Worm (Caenorhabditis elegans) whole organism, early embryonic: ENCODE measurements around the gene C16C8.9.

Experiments used
- B0310.2 ChIP-seq: sonication (generic microtip); optimal IDR thresholded peaks from 2 replicates; lab custom pipeline; 2016; ENCODE audit warnings: mild to moderate bottlenecking, missing genetic modification characterization, missing compliant biosample characterization
- F13C5.2 ChIP-seq: sonication (generic microtip); optimal IDR thresholded peaks from 2 replicates; lab custom pipeline; 2017; ENCODE audit warnings: mild to moderate bottlenecking, missing genetic modification characterization, inconsistent platforms, missing compliant biosample characterization
- aly-1 ChIP-seq: sonication (generic microtip); optimal IDR thresholded peaks from 2 replicates; lab custom pipeline; 2016; ENCODE audit warnings: missing genetic modification characterization, missing compliant biosample characterization
- ama-1 ChIP-seq: fragments of 150-350 bp; optimal IDR thresholded peaks from 2 replicates; lab custom pipeline; 2014
- ceh-13 ChIP-seq: fragments of 200-800 bp; sonication (Bioruptor generic); optimal IDR thresholded peaks from 2 replicates; lab custom pipeline; 2018; ENCODE audit warnings: mild to moderate bottlenecking, missing genetic modification characterization, missing compliant biosample characterization
- ceh-36 ChIP-seq: sonication (generic microtip); optimal IDR thresholded peaks from 2 replicates; lab custom pipeline; 2016; ENCODE audit warnings: missing genetic modification characterization, inconsistent platforms, missing compliant biosample characterization
- ets-7 ChIP-seq: sonication (generic microtip); optimal IDR thresholded peaks from 2 replicates; lab custom pipeline; 2016; ENCODE audit warnings: missing genotype, missing genetic modification characterization, missing compliant biosample characterization
- flt-1 ChIP-seq: fragments of 200-800 bp; sonication (Bioruptor generic); IDR thresholded peaks from 2 replicates; pipeline ENCODE4 v1.3.6; 2022; ENCODE audit warnings: missing genetic modification characterization, missing compliant biosample characterization
- hmbx-1 ChIP-seq: sonication (generic microtip); optimal IDR thresholded peaks from 2 replicates; lab custom pipeline; 2016; ENCODE audit warnings: mild to moderate bottlenecking, missing genetic modification characterization, missing compliant biosample characterization
- hmg-4 ChIP-seq: fragments of 200-800 bp; sonication (Bioruptor generic); optimal IDR thresholded peaks from 2 replicates; lab custom pipeline; 2018; ENCODE audit warnings: mild to moderate bottlenecking, missing genetic modification characterization, missing compliant biosample characterization
- hnd-1 ChIP-seq: sonication (generic microtip); optimal IDR thresholded peaks from 2 replicates; lab custom pipeline; 2016; ENCODE audit warnings: missing genetic modification characterization, missing compliant biosample characterization
- pes-1 ChIP-seq: fragments of 200-800 bp; sonication (Bioruptor generic); IDR thresholded peaks from 2 replicates; pipeline ENCODE4 v1.3.6; 2022; ENCODE audit warnings: missing genetic modification reagents, missing genetic modification characterization, missing compliant biosample characterization
- scrt-1 ChIP-seq: fragments of 200-800 bp; sonication (Bioruptor generic); IDR thresholded peaks from 2 replicates; pipeline ENCODE4 v1.3.6; 2022; ENCODE audit warnings: missing genetic modification characterization, missing compliant biosample characterization
- sea-1 ChIP-seq: fragments of 200-800 bp; sonication (Bioruptor generic); conservative IDR thresholded peaks from 2 replicates; pipeline ENCODE4 v1.3.6; 2022; ENCODE audit warnings: missing genetic modification characterization, missing compliant biosample characterization
- tbx-11 ChIP-seq: fragments of 200-800 bp; sonication (Bioruptor generic); IDR thresholded peaks from 2 replicates; pipeline ENCODE4 v1.3.6; 2022; ENCODE audit warnings: missing genetic modification characterization, missing compliant biosample characterization
- tbx-37 ChIP-seq: fragments of 200-800 bp; sonication (Bioruptor generic); conservative IDR thresholded peaks from 2 replicates; pipeline ENCODE4 v1.3.6; 2022; ENCODE audit warnings: missing genetic modification reagents, missing genetic modification characterization, missing compliant biosample characterization
- tra-4 ChIP-seq: sonication (generic microtip); optimal IDR thresholded peaks from 2 replicates; lab custom pipeline; 2017; ENCODE audit warnings: missing genetic modification characterization, missing compliant biosample characterization

C16C8.9 gene

DNA sequence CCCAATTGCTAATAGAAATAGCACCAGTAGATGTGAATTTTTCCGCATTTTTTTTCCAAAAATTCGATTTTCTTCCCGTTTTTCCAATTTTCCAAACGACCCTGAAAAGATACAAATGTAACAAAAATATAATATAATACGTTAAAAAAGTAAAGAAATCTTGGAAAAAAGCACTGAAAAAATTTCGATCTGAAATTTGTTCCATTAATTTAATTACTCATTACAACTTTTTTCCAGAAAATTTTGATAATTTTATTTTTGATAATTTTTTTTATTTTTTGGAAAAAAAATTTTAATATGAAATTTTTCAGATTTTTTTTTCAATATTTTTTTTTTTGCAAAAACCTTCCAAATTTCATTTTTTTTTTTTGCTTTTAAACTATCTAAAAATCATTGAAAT, 26.6 kb downstream of the C16C8.9 start, which contains the start of gene skpo-2:
skpo-2 (minus strand) TSS at position 101 of the 400 bp plus-strand sequence.
- TF ChIP-seq hmbx-1 (tag; lab: Kevin White, UChicago) (no peak), pes-1 (GFP tag; lab: Robert Waterston, UW) (no peak), B0310.2 (tag; lab: Kevin White, UChicago) (no peak), ceh-13 (GFP tag; lab: Kevin White, UChicago) (no peak), tbx-37 (GFP tag; lab: Robert Waterston, UW) (no peak), F13C5.2 (tag; lab: Kevin White, UChicago) (no peak), ama-1 (lab: Kevin White, UChicago) (no peak), hmg-4 (GFP tag; lab: Kevin White, UChicago) (no peak), tbx-11 (no peak), ceh-36 (no peak)

DNA sequence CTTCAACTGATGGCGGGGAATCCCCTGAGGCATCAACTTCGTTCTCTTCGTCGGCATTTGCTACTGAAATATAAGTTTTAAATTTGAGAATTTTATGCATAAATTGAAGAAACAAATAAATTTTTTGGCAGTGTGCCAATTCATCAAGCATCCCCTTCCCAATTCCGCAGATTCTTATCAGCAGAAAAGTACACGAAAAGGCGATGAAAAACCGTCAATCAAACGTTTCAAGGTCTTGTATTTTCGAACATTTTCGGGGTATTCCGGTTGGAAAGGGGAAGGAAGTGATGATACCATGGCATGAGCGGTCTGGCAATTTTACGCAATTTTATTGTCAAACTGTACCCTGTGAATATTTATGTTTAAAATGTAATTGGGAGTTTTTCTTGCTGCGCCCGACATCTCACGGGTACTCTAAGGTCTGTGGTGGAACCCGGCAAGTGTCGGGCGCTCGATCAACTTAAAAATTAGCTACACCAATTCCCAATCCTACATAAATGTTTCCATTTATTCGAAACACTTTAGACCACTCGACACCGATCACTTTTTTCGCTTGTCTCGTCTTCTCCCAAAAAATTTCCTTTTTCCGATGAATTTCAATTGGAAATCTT, 28.0 kb downstream of the C16C8.9 start:
- TF ChIP-seq sea-1 (GFP tag; lab: Robert Waterston, UW): no peak

DNA sequence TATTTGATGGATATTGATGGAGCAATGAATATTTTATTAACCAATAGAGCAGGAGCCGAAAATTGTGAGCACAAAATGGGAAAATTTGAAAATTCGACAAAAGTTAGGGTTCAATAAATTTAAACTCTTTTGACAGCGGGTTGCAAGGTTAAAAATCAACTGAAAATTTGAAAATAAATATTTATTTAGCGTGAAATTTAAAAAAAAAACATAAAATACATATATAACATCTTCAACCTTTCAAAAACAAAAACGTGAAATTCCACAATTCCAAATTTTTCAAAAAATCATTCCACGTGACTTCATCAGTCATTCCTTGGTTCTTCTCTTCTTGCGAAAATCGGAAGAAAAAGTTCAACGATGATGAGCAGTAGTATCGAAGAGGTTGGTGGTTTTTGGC, 33.6 kb downstream of the C16C8.9 start, which contains the start of gene C16C8.18:
C16C8.18 (plus strand) TSS at position 301 of the 400 bp plus-strand sequence.
- no peak for TF ChIP-seq sea-1 (GFP tag; lab: Robert Waterston, UW)
- TF ChIP-seq hmg-4 (GFP tag; lab: Kevin White, UChicago): no peak
- TF ChIP-seq tra-4 (tag; lab: Kevin White, UChicago): no peak
- no peak for TF ChIP-seq scrt-1 (GFP tag; lab: Robert Waterston, UW)
- no peak for TF ChIP-seq hnd-1
- no peak for TF ChIP-seq tbx-11
- no peak for TF ChIP-seq ceh-13 (GFP tag; lab: Kevin White, UChicago)
- no peak for TF ChIP-seq ceh-36
- TF ChIP-seq flt-1: no peak
- no peak for TF ChIP-seq B0310.2 (tag; lab: Kevin White, UChicago)
- no peak for TF ChIP-seq ets-7
- TF ChIP-seq ama-1 (lab: Kevin White, UChicago): no peak
- TF ChIP-seq F13C5.2 (tag; lab: Kevin White, UChicago): no peak
- no peak for TF ChIP-seq pes-1 (GFP tag; lab: Robert Waterston, UW)
- no peak for TF ChIP-seq aly-1 (tag; lab: Kevin White, UChicago)
- no peak for TF ChIP-seq hmbx-1 (tag; lab: Kevin White, UChicago)
- TF ChIP-seq tbx-37 (GFP tag; lab: Robert Waterston, UW): no peak

DNA sequence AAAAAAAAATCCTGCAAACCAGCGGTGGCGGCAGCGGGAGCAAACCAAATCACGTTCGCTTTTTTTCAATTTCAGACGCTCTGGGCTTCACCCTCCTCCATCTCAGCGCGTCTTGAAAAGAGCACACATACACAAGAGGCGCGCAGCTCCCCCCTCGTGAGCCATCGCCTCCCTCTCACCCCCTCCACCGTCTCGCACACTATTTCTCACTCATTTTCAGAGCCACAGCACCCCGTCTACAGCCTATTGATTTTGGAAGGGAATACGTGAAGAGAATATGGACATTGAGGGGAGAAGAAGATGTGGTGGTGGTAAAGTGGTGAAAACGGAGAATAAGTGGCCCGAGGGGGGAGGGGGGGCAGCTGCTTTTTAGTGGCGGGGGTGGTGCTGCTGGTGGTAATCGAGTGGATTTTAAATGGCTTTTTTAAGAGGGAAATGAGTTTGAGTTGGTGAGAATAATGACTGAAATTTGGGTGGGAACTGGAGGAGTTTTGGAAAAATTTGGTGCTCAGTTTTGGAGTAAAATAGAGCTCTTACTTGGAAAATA, 34.8 kb downstream of the C16C8.9 start:
- TF ChIP-seq hmg-4 (GFP tag; lab: Kevin White, UChicago): no peak
- no peak for TF ChIP-seq ama-1 (lab: Kevin White, UChicago)
- TF ChIP-seq flt-1: no peak
- no peak for TF ChIP-seq F13C5.2 (tag; lab: Kevin White, UChicago)
- no peak for TF ChIP-seq ceh-13 (GFP tag; lab: Kevin White, UChicago)
- no peak for TF ChIP-seq hmbx-1 (tag; lab: Kevin White, UChicago)
- no peak for TF ChIP-seq aly-1 (tag; lab: Kevin White, UChicago)
- no peak for TF ChIP-seq B0310.2 (tag; lab: Kevin White, UChicago)
- TF ChIP-seq tbx-11: no peak
- TF ChIP-seq ets-7: no peak
- TF ChIP-seq hnd-1: no peak
- TF ChIP-seq tbx-37 (GFP tag; lab: Robert Waterston, UW): no peak
- TF ChIP-seq sea-1 (GFP tag; lab: Robert Waterston, UW): no peak

DNA sequence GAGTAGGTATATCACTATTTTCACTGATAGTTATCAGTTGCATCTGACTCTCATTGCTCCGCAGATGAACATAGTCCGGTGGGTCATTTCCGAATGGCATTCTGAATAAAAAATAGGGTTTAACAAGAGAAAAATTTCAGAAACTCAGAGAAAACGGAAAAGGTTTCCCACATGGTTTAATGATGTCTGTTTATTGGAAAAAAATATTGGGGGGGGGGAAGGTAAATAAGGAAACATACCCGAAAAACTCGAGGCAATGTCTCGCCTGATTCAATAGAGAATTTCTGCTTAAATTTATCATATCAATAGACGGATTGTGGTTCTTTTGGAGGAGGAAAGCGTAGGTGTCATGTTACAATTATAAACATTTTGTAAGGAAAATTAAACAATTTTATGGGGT, 37.6 kb downstream of the C16C8.9 start, which contains the start of gene nep-11:
nep-11 (minus strand) TSS at position 101 of the 400 bp plus-strand sequence.
- TF ChIP-seq aly-1 (tag; lab: Kevin White, UChicago) (no peak), F13C5.2 (tag; lab: Kevin White, UChicago) (no peak), ets-7 (no peak), sea-1 (GFP tag; lab: Robert Waterston, UW) (no peak), hmbx-1 (tag; lab: Kevin White, UChicago) (no peak), B0310.2 (tag; lab: Kevin White, UChicago) (no peak), pes-1 (GFP tag; lab: Robert Waterston, UW) (no peak), ceh-13 (GFP tag; lab: Kevin White, UChicago) (no peak), tra-4 (tag; lab: Kevin White, UChicago) (no peak), scrt-1 (GFP tag; lab: Robert Waterston, UW) (no peak)

DNA sequence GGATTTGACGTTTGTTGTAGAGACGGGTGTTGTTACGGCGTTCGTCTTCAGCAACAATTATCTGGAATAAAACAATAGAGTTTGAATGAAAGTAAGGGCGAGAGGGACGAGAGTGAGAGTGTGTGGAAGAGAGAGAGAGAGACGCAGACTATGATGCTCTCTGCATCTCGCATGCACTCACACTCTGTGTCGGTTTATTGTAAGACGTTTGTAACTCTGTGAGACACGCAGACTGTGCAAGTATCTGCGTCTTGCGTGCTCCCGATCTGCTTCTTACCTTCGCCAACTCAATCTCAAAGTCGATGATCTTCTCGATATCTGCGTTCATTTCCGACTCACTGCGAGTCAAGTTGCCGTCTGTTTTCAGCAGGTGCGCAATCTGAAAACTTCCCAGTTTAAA, 40.1 kb downstream of the C16C8.9 start:
- TF ChIP-seq ama-1 (lab: Kevin White, UChicago): no peak
- no peak for TF ChIP-seq sea-1 (GFP tag; lab: Robert Waterston, UW)
- no peak for TF ChIP-seq scrt-1 (GFP tag; lab: Robert Waterston, UW)
- no peak for TF ChIP-seq ets-7
- TF ChIP-seq ceh-13 (GFP tag; lab: Kevin White, UChicago): no peak
- no peak for TF ChIP-seq tbx-11
- TF ChIP-seq ceh-36: no peak
- no peak for TF ChIP-seq B0310.2 (tag; lab: Kevin White, UChicago)
- TF ChIP-seq hnd-1: no peak
- no peak for TF ChIP-seq hmbx-1 (tag; lab: Kevin White, UChicago)
- TF ChIP-seq aly-1 (tag; lab: Kevin White, UChicago): no peak
- no peak for TF ChIP-seq hmg-4 (GFP tag; lab: Kevin White, UChicago)
- no peak for TF ChIP-seq flt-1
- TF ChIP-seq F13C5.2 (tag; lab: Kevin White, UChicago): no peak
- TF ChIP-seq tra-4 (tag; lab: Kevin White, UChicago): no peak
- no peak for TF ChIP-seq tbx-37 (GFP tag; lab: Robert Waterston, UW)
- no peak for TF ChIP-seq pes-1 (GFP tag; lab: Robert Waterston, UW)

DNA sequence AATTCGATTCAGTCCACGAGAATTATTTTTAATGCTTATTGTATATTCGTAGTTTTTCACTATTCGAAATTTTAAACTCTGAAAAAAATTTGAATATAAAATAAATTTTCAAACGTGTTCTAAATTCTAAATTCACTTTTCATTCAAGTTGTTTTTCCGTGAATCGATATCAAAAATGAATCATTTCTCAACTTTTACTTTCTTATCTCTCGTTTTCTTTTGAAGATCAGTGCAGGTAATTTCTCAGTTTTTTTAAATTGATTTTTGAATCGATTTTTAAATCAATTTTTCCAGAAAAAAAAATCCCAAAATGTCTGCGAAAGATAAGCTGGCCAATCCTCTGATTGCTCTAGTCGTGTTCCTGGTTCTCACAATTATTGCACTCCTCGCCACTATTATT, 46.5 kb downstream of the C16C8.9 start, which contains the start of gene nep-6:
nep-6 (plus strand) TSS at position 301 of the 400 bp plus-strand sequence.
- TF ChIP-seq tra-4 (tag; lab: Kevin White, UChicago): no peak
- TF ChIP-seq B0310.2 (tag; lab: Kevin White, UChicago): no peak
- TF ChIP-seq ets-7: no peak
- TF ChIP-seq ceh-13 (GFP tag; lab: Kevin White, UChicago): no peak
- no peak for TF ChIP-seq tbx-37 (GFP tag; lab: Robert Waterston, UW)
- no peak for TF ChIP-seq tbx-11
- no peak for TF ChIP-seq F13C5.2 (tag; lab: Kevin White, UChicago)
- TF ChIP-seq flt-1: no peak
- no peak for TF ChIP-seq hnd-1
- no peak for TF ChIP-seq scrt-1 (GFP tag; lab: Robert Waterston, UW)
- TF ChIP-seq hmbx-1 (tag; lab: Kevin White, UChicago): no peak
- TF ChIP-seq ama-1 (lab: Kevin White, UChicago): no peak
- no peak for TF ChIP-seq pes-1 (GFP tag; lab: Robert Waterston, UW)
- TF ChIP-seq aly-1 (tag; lab: Kevin White, UChicago): no peak
- TF ChIP-seq sea-1 (GFP tag; lab: Robert Waterston, UW): no peak
